Worm (Caenorhabditis elegans) whole organism, L1 larva: ENCODE measurements around the gene syx-16.
A peak's percentile ranks its signal among the peaks of the same experiment; 100 is the strongest.

ENCODE experiments used
- C34B4.2 ChIP-seq: sonication (generic microtip); optimal IDR thresholded peaks from 2 replicates; lab custom pipeline; 2017; ENCODE audit warnings: mild to moderate bottlenecking, missing genetic modification characterization, missing compliant biosample characterization
- Y116A8C.19 ChIP-seq: sonication (generic microtip); optimal IDR thresholded peaks from 2 replicates; lab custom pipeline; 2016; ENCODE audit warnings: missing compliant biosample characterization, missing genetic modification characterization, borderline replicate concordance
- aha-1 ChIP-seq: fragments of 150-350 bp; optimal IDR thresholded peaks from 2 replicates; lab custom pipeline; 2014; ENCODE audit warnings: missing biosample characterization, missing genetic modification characterization
- alr-1 ChIP-seq: fragments of 200-800 bp; sonication (Bioruptor generic); optimal IDR thresholded peaks from 2 replicates; lab custom pipeline; 2018; ENCODE audit warnings: borderline replicate concordance, mild to moderate bottlenecking, missing genetic modification characterization, missing compliant biosample characterization
- ama-1 ChIP-seq: fragments of 150-350 bp; optimal IDR thresholded peaks from 2 replicates; lab custom pipeline; 2014
- ceh-8 ChIP-seq: fragments of 200-800 bp; sonication (Bioruptor generic); optimal IDR thresholded peaks from 2 replicates; lab custom pipeline; 2018; ENCODE audit warnings: mild to moderate bottlenecking, missing genetic modification characterization, moderate library complexity, missing compliant biosample characterization
- ceh-82 ChIP-seq, 3 experiments: fragments of 150-350 bp in 1 of 3; sonication (generic microtip) in 2 of 3; optimal IDR thresholded peaks; 2 replicates each; lab custom pipeline; 2014 to 2017; ENCODE audit warnings: missing biosample characterization in 3 of 3, missing genetic modification characterization in 3 of 3
- ces-1 ChIP-seq: fragments of 150-350 bp; optimal IDR thresholded peaks from 2 replicates; lab custom pipeline; 2014; ENCODE audit warnings: missing biosample characterization, missing genetic modification reagents, missing genetic modification characterization
- egl-13 ChIP-seq: sonication (generic microtip); optimal IDR thresholded peaks from 2 replicates; lab custom pipeline; 2016; ENCODE audit warnings: missing genotype, missing genetic modification reagents, missing genetic modification characterization, missing compliant biosample characterization
- elt-3 ChIP-seq, 6 experiments: fragments of 150-350 bp in 1 of 6; sonication (generic microtip); optimal IDR thresholded peaks; 2 replicates each; lab custom pipeline; 2017 to 2018; ENCODE audit warnings: missing biosample characterization in 6 of 6, missing genetic modification characterization in 6 of 6, inconsistent platforms in 1 of 6
- ets-5 ChIP-seq: fragments of 200-800 bp; sonication (Bioruptor generic); IDR thresholded peaks from 2 replicates; pipeline ENCODE4 v1.3.6; 2022; ENCODE audit warnings: missing genetic modification characterization, missing compliant biosample characterization
- fkh-4 ChIP-seq: sonication (generic microtip); optimal IDR thresholded peaks from 2 replicates; lab custom pipeline; 2016; ENCODE audit warnings: missing compliant biosample characterization, missing genetic modification characterization, borderline replicate concordance
- fkh-8 ChIP-seq: sonication (generic microtip); optimal IDR thresholded peaks from 2 replicates; lab custom pipeline; 2016; ENCODE audit warnings: mild to moderate bottlenecking, missing genetic modification characterization, missing compliant biosample characterization
- fos-1 ChIP-seq: fragments of 150-350 bp; optimal IDR thresholded peaks from 2 replicates; lab custom pipeline; 2014; ENCODE audit warnings: missing biosample characterization, missing genetic modification characterization
- hlh-17 ChIP-seq: fragments of 200-800 bp; sonication (Bioruptor generic); optimal IDR thresholded peaks from 2 replicates; lab custom pipeline; 2018; ENCODE audit warnings: missing genetic modification characterization, mild to moderate bottlenecking, missing compliant biosample characterization, moderate library complexity, borderline replicate concordance
- hlh-4 ChIP-seq: sonication (generic microtip); optimal IDR thresholded peaks from 2 replicates; lab custom pipeline; 2016; ENCODE audit warnings: mild to moderate bottlenecking, missing genetic modification characterization, missing compliant biosample characterization
- irx-1 ChIP-seq: sonication (generic microtip); optimal IDR thresholded peaks from 2 replicates; lab custom pipeline; 2016; ENCODE audit warnings: missing genetic modification characterization, missing compliant biosample characterization
- isw-1 ChIP-seq: fragments of 200-800 bp; sonication (Bioruptor generic); IDR thresholded peaks from 2 replicates; pipeline ENCODE4 v1.3.6; 2022; ENCODE audit warnings: missing genetic modification characterization, missing compliant biosample characterization
- jun-1 ChIP-seq: fragments of 150-350 bp; optimal IDR thresholded peaks from 2 replicates; lab custom pipeline; 2014; ENCODE audit warnings: missing biosample characterization, missing genetic modification reagents, missing genetic modification characterization
- lin-13 ChIP-seq: fragments of 150-350 bp; optimal IDR thresholded peaks from 2 replicates; lab custom pipeline; 2014; ENCODE audit warnings: missing biosample characterization, missing genetic modification reagents, missing genetic modification characterization
- lin-14 ChIP-seq: fragments of 200-800 bp; sonication (Bioruptor generic); optimal IDR thresholded peaks from 2 replicates; lab custom pipeline; 2018; ENCODE audit warnings: mild to moderate bottlenecking, missing genetic modification characterization, moderate library complexity, missing compliant biosample characterization
- lin-15B ChIP-seq: fragments of 150-350 bp; sonication (generic microtip); optimal IDR thresholded peaks from 3 replicates; lab custom pipeline; 2014; ENCODE audit warnings: missing biosample characterization, missing genetic modification characterization
- lin-35 ChIP-seq, 2 experiments: fragments of 150-350 bp; optimal IDR thresholded peaks; 2 replicates each; lab custom pipeline; 2014; ENCODE audit warnings: missing biosample characterization in 2 of 2, missing genetic modification characterization in 2 of 2, missing genetic modification reagents in 2 of 2
- lin-39 ChIP-seq: fragments of 150-350 bp; optimal IDR thresholded peaks from 2 replicates; lab custom pipeline; 2014; ENCODE audit warnings: missing biosample characterization, missing genetic modification reagents, missing genetic modification characterization
- lsy-2 ChIP-seq, 2 experiments: fragments of 150-350 bp; optimal IDR thresholded peaks; 2 replicates each; lab custom pipeline; 2014; ENCODE audit warnings: missing biosample characterization in 2 of 2, missing genetic modification characterization in 2 of 2
- mdl-1 ChIP-seq, 2 experiments: fragments of 150-350 bp; optimal IDR thresholded peaks; 2 replicates each; lab custom pipeline; 2014 to 2017; ENCODE audit warnings: missing biosample characterization in 2 of 2, missing genetic modification characterization in 2 of 2, inconsistent platforms in 1 of 2
- mef-2 ChIP-seq: fragments of 150-350 bp; optimal IDR thresholded peaks from 2 replicates; lab custom pipeline; 2014; ENCODE audit warnings: missing biosample characterization, missing genetic modification characterization
- mep-1 ChIP-seq: fragments of 150-350 bp; optimal IDR thresholded peaks from 2 replicates; lab custom pipeline; 2014; ENCODE audit warnings: missing biosample characterization, missing genetic modification characterization
- nhr-11 ChIP-seq: fragments of 150-350 bp; optimal IDR thresholded peaks from 2 replicates; lab custom pipeline; 2014; ENCODE audit warnings: missing biosample characterization, missing genetic modification characterization
- nhr-12 ChIP-seq: sonication (generic microtip); optimal IDR thresholded peaks from 2 replicates; lab custom pipeline; 2017; ENCODE audit warnings: missing biosample characterization, missing genetic modification characterization
- nhr-19 ChIP-seq: fragments of 200-800 bp; sonication (Bioruptor generic); conservative IDR thresholded peaks from 2 replicates; pipeline ENCODE4 v1.3.6; 2022; ENCODE audit warnings: missing genetic modification characterization, missing compliant biosample characterization
- nhr-20 ChIP-seq: sonication (generic microtip); optimal IDR thresholded peaks from 2 replicates; lab custom pipeline; 2016; ENCODE audit warnings: mild to moderate bottlenecking, missing genetic modification characterization, missing compliant biosample characterization
- nhr-71 ChIP-seq: sonication (generic microtip); optimal IDR thresholded peaks from 2 replicates; lab custom pipeline; 2016; ENCODE audit warnings: mild to moderate bottlenecking, missing genetic modification characterization, moderate library complexity, missing compliant biosample characterization
- nhr-77 ChIP-seq: fragments of 150-350 bp; optimal IDR thresholded peaks from 2 replicates; lab custom pipeline; 2014; ENCODE audit warnings: missing biosample characterization, missing genetic modification characterization
- nhr-85 ChIP-seq: sonication (generic microtip); peaks from one replicate; lab custom pipeline; 2016; ENCODE audit warnings: missing genetic modification characterization, inconsistent platforms, missing compliant biosample characterization
- pax-3 ChIP-seq: fragments of 200-800 bp; sonication (Bioruptor generic); optimal IDR thresholded peaks from 2 replicates; lab custom pipeline; 2018; ENCODE audit warnings: mild to moderate bottlenecking, missing genetic modification characterization, moderate library complexity, missing compliant biosample characterization
- rnt-1 ChIP-seq: sonication (generic microtip); optimal IDR thresholded peaks from 2 replicates; lab custom pipeline; 2016; ENCODE audit warnings: mild to moderate bottlenecking, missing genetic modification characterization, moderate library complexity, missing compliant biosample characterization
- skn-1 ChIP-seq: fragments of 150-350 bp; optimal IDR thresholded peaks from 2 replicates; lab custom pipeline; 2014; ENCODE audit warnings: missing biosample characterization, missing genetic modification characterization
- snpc-4 ChIP-seq: fragments of 150-350 bp; optimal IDR thresholded peaks from 2 replicates; lab custom pipeline; 2014; ENCODE audit warnings: missing biosample characterization, missing genetic modification characterization
- snu-23 ChIP-seq: sonication (generic microtip); optimal IDR thresholded peaks from 2 replicates; lab custom pipeline; 2016; ENCODE audit warnings: missing genetic modification characterization, missing compliant biosample characterization
- sptf-1 ChIP-seq: fragments of 150-350 bp; optimal IDR thresholded peaks from 2 replicates; lab custom pipeline; 2014; ENCODE audit warnings: missing biosample characterization, missing genetic modification characterization
- sup-37 ChIP-seq: fragments of 200-800 bp; sonication (Bioruptor generic); optimal IDR thresholded peaks from 2 replicates; lab custom pipeline; 2018; ENCODE audit warnings: mild to moderate bottlenecking, missing genetic modification characterization, missing compliant biosample characterization
- tbx-2 ChIP-seq: sonication (generic microtip); optimal IDR thresholded peaks from 2 replicates; lab custom pipeline; 2016; ENCODE audit warnings: missing genetic modification characterization, missing compliant biosample characterization
- xbp-1 ChIP-seq: sonication (generic microtip); optimal IDR thresholded peaks from 2 replicates; lab custom pipeline; 2016; ENCODE audit warnings: missing genetic modification characterization, missing compliant biosample characterization
- zip-4 ChIP-seq: fragments of 200-800 bp; sonication (Bioruptor generic); optimal IDR thresholded peaks from 2 replicates; lab custom pipeline; 2018; ENCODE audit warnings: mild to moderate bottlenecking, missing genetic modification characterization, moderate library complexity, missing compliant biosample characterization
- ztf-11 ChIP-seq, 2 experiments: sonication (generic microtip); optimal IDR thresholded peaks; 2 replicates each; lab custom pipeline; 2016 to 2017; ENCODE audit warnings: missing genetic modification characterization in 2 of 2, missing biosample characterization in 1 of 2, missing compliant biosample characterization in 1 of 2
- ztf-4 ChIP-seq: fragments of 150-350 bp; optimal IDR thresholded peaks from 2 replicates; lab custom pipeline; 2014; ENCODE audit warnings: missing biosample characterization, missing genetic modification characterization

syx-16 gene

ce11 chrIII:5227831-5228467 lies 19.0 kb upstream of the syx-16 start, which contains the start of the genes C34E10.12, C34E10.10 and atp-2 (continued):
- TF ChIP-seq fkh-8 (tag; lab: Kevin White, UChicago) (peak; percentile 85), alr-1 (tag; lab: Kevin White, UChicago) (no peak), Y116A8C.19 (tag; lab: Kevin White, UChicago) (no peak), lsy-2 (tag; optimal IDR thresholded peaks at IDR 0.05; lab: Kevin White, UChicago) (peak; percentile 90 to 94), ets-5 (GFP tag; lab: Robert Waterston, UW) (no peak), isw-1 (peak; percentile 90), nhr-12 (tag; lab: Kevin White, UChicago) (no peak), xbp-1 (tag; lab: Kevin White, UChicago) (peak; percentile 88), egl-13 (tag; lab: Kevin White, UChicago) (peak; percentile 68), sptf-1 (tag; lab: Kevin White, UChicago) (no peak), ces-1 (GFP tag; lab: Kevin White, UChicago) (no peak), ceh-82 (tag; optimal IDR thresholded peaks at IDR 0.05; lab: Kevin White, UChicago) (peak; percentile 70 to 95 (median 73)), mep-1 (tag; lab: Kevin White, UChicago) (peak; percentile 83), mdl-1 (tag; optimal IDR thresholded peaks at IDR 0.05; lab: Kevin White, UChicago) (peak in 1 of 2 experiments; percentile 66), nhr-19 (GFP tag; lab: Robert Waterston, UW) (peak; percentile 87), fos-1 (tag; lab: Kevin White, UChicago) (peak; percentile 65), snu-23 (GFP tag; lab: Kevin White, UChicago) (peak; percentile 95), lin-15B (tag; lab: Kevin White, UChicago) (peak; percentile 88), nhr-77 (tag; lab: Kevin White, UChicago) (peak; percentile 82), elt-3 (tag; optimal IDR thresholded peaks at IDR 0.05; lab: Kevin White, UChicago) (peak in 3 of 6 experiments; percentile 44 to 89 (median 77)), hlh-4 (no peak), ztf-4 (tag; lab: Kevin White, UChicago) (no peak), lin-14 (GFP tag; lab: Kevin White, UChicago) (peak; percentile 90), lin-13 (peak; percentile 84), mef-2 (peak; percentile 76), aha-1 (tag; lab: Kevin White, UChicago) (peak; percentile 59), skn-1 (peak; percentile 96), pax-3 (tag; lab: Kevin White, UChicago) (peak; percentile 63), ceh-8 (GFP tag; lab: Kevin White, UChicago) (peak; percentile 59), jun-1 (tag; lab: Kevin White, UChicago) (peak; percentile 73), ztf-11 (tag; optimal IDR thresholded peaks at IDR 0.05; lab: Kevin White, UChicago) (peak in 1 of 2 experiments; percentile 52), nhr-20 (tag; lab: Kevin White, UChicago) (peak; percentile 94), irx-1 (tag; lab: Kevin White, UChicago) (peak; percentile 64), nhr-11 (peak; percentile 27), nhr-71 (peak; percentile 93), lin-39 (peak; percentile 2), nhr-85 (tag; lab: Kevin White, UChicago) (peak; percentile 93), snpc-4 (tag; lab: Kevin White, UChicago) (peak; percentile 46), ama-1 (lab: Kevin White, UChicago) (no peak), C34B4.2 (peak; percentile 99), fkh-4 (tag; lab: Kevin White, UChicago) (no peak), tbx-2 (peak; percentile 79), sup-37 (GFP tag; lab: Kevin White, UChicago) (no peak), hlh-17 (GFP tag; lab: Kevin White, UChicago) (no peak), lin-35 (GFP tag; optimal IDR thresholded peaks at IDR 0.05; lab: Kevin White, UChicago) (peak; percentile 86 to 90), zip-4 (GFP tag; lab: Kevin White, UChicago) (peak; percentile 40), rnt-1 (peak; percentile 90)
